Worm (Caenorhabditis elegans) whole organism, L3 larva: ENCODE data around the gene pars-1.

ENCODE experiments used
- R02D3.7 ChIP-seq: fragments of 150-350 bp; optimal IDR thresholded peaks from 2 replicates; lab custom pipeline; 2014; ENCODE audit warnings: missing biosample characterization, missing genetic modification characterization
- ZK546.5 ChIP-seq: sonication (generic microtip); optimal IDR thresholded peaks from 2 replicates; lab custom pipeline; 2017; ENCODE audit warnings: missing biosample characterization, missing genetic modification characterization
- aly-2 ChIP-seq: fragments of 150-350 bp; optimal IDR thresholded peaks from 2 replicates; lab custom pipeline; 2014; ENCODE audit warnings: missing biosample characterization, missing genetic modification characterization
- ama-1 ChIP-seq: fragments of 150-350 bp; optimal IDR thresholded peaks from 2 replicates; lab custom pipeline; 2018
- ceh-16 ChIP-seq: sonication (generic microtip); optimal IDR thresholded peaks from 2 replicates; lab custom pipeline; 2017; ENCODE audit warnings: missing biosample characterization, missing genetic modification characterization
- ceh-28 ChIP-seq: fragments of 150-350 bp; optimal IDR thresholded peaks from 2 replicates; lab custom pipeline; 2014; ENCODE audit warnings: missing biosample characterization, missing genetic modification reagents, missing genetic modification characterization
- ceh-82 ChIP-seq: fragments of 150-350 bp; optimal IDR thresholded peaks from 2 replicates; lab custom pipeline; 2014; ENCODE audit warnings: missing biosample characterization, missing genetic modification characterization
- ceh-9 ChIP-seq: sonication (generic microtip); optimal IDR thresholded peaks from 2 replicates; lab custom pipeline; 2018; ENCODE audit warnings: missing biosample characterization, missing genetic modification characterization
- egl-27 ChIP-seq: sonication (generic microtip); optimal IDR thresholded peaks from 4 replicates; lab custom pipeline; 2017; ENCODE audit warnings: missing biosample characterization, missing genetic modification reagents, missing genetic modification characterization
- egl-5 ChIP-seq: fragments of 150-350 bp; optimal IDR thresholded peaks from 2 replicates; lab custom pipeline; 2017; ENCODE audit warnings: missing biosample characterization, missing genetic modification reagents, missing genetic modification characterization, inconsistent platforms
- elt-1 ChIP-seq: fragments of 150-350 bp; optimal IDR thresholded peaks from 2 replicates; lab custom pipeline; 2014; ENCODE audit warnings: missing biosample characterization, missing genetic modification characterization
- elt-2 ChIP-seq: sonication (generic microtip); optimal IDR thresholded peaks from 2 replicates; lab custom pipeline; 2016; ENCODE audit warnings: missing genetic modification reagents, mild to moderate bottlenecking, missing genetic modification characterization, missing compliant biosample characterization
- elt-3 ChIP-seq, 3 experiments: fragments of 150-350 bp in 1 of 3; sonication (generic microtip) in 2 of 3; optimal IDR thresholded peaks; 2 replicates in 2 of 3; 4 replicates in 1 of 3; lab custom pipeline; 2014 to 2017; ENCODE audit warnings: missing biosample characterization in 3 of 3, missing genetic modification characterization in 3 of 3
- eor-1 ChIP-seq, 2 experiments: fragments of 150-350 bp; optimal IDR thresholded peaks; 2 replicates each; lab custom pipeline; 2014 to 2018; ENCODE audit warnings: missing biosample characterization in 2 of 2, missing genetic modification characterization in 2 of 2
- fkh-10 ChIP-seq: sonication (generic microtip); optimal IDR thresholded peaks from 2 replicates; lab custom pipeline; 2017; ENCODE audit warnings: missing biosample characterization, missing genetic modification reagents, missing genetic modification characterization
- fkh-2 ChIP-seq: fragments of 150-350 bp; optimal IDR thresholded peaks from 2 replicates; lab custom pipeline; 2014; ENCODE audit warnings: missing biosample characterization, missing genetic modification reagents, missing genetic modification characterization
- fos-1 ChIP-seq: fragments of 150-350 bp; optimal IDR thresholded peaks from 2 replicates; lab custom pipeline; 2014; ENCODE audit warnings: missing biosample characterization, missing genetic modification characterization
- hmg-11 ChIP-seq: sonication (generic microtip); optimal IDR thresholded peaks from 2 replicates; lab custom pipeline; 2016; ENCODE audit warnings: missing genetic modification characterization, missing compliant biosample characterization
- jun-1 ChIP-seq: fragments of 150-350 bp; optimal IDR thresholded peaks from 2 replicates; lab custom pipeline; 2014; ENCODE audit warnings: missing biosample characterization, missing genetic modification reagents, missing genetic modification characterization
- lin-15B ChIP-seq: fragments of 150-350 bp; optimal IDR thresholded peaks from 2 replicates; lab custom pipeline; 2014; ENCODE audit warnings: missing biosample characterization, missing genetic modification characterization
- lin-39 ChIP-seq: fragments of 150-350 bp; optimal IDR thresholded peaks from 2 replicates; lab custom pipeline; 2018; ENCODE audit warnings: missing biosample characterization, missing genetic modification reagents, missing genetic modification characterization
- lsy-12 ChIP-seq: sonication (generic microtip); optimal IDR thresholded peaks from 2 replicates; lab custom pipeline; 2016; ENCODE audit warnings: mild to moderate bottlenecking, missing genetic modification characterization, missing compliant biosample characterization
- mdl-1 ChIP-seq: fragments of 150-350 bp; optimal IDR thresholded peaks from 2 replicates; lab custom pipeline; 2014; ENCODE audit warnings: missing biosample characterization, missing genetic modification characterization
- mml-1 ChIP-seq: fragments of 150-350 bp; sonication (generic microtip); optimal IDR thresholded peaks from 3 replicates; lab custom pipeline; 2014; ENCODE audit warnings: missing biosample characterization, missing genetic modification characterization
- nfya-1 ChIP-seq: sonication (generic microtip); optimal IDR thresholded peaks from 2 replicates; lab custom pipeline; 2017; ENCODE audit warnings: missing genetic modification characterization, mild to moderate bottlenecking, missing compliant biosample characterization, antibody characterized with exemption, moderate library complexity; ENCODE audit not compliant: insufficient read depth
- nhr-11 ChIP-seq: fragments of 150-350 bp; optimal IDR thresholded peaks from 2 replicates; lab custom pipeline; 2014; ENCODE audit warnings: missing biosample characterization, missing genetic modification characterization
- nhr-23 ChIP-seq: fragments of 150-350 bp; optimal IDR thresholded peaks from 2 replicates; lab custom pipeline; 2014; ENCODE audit warnings: missing biosample characterization, missing genetic modification reagents, missing genetic modification characterization
- nhr-237 ChIP-seq: fragments of 150-350 bp; optimal IDR thresholded peaks from 2 replicates; lab custom pipeline; 2014; ENCODE audit warnings: missing biosample characterization, missing genetic modification characterization
- nhr-25 ChIP-seq: sonication (generic microtip); optimal IDR thresholded peaks from 2 replicates; lab custom pipeline; 2017; ENCODE audit warnings: missing biosample characterization, missing genetic modification characterization
- nhr-43 ChIP-seq: sonication (generic microtip); optimal IDR thresholded peaks from 2 replicates; lab custom pipeline; 2016; ENCODE audit warnings: mild to moderate bottlenecking, missing genetic modification characterization, missing compliant biosample characterization; ENCODE audit not compliant: poor library complexity, severe bottlenecking
- nhr-77 ChIP-seq: fragments of 150-350 bp; optimal IDR thresholded peaks from 2 replicates; lab custom pipeline; 2014; ENCODE audit warnings: missing biosample characterization, missing genetic modification characterization
- pha-4 ChIP-seq: fragments of 150-350 bp; optimal IDR thresholded peaks from 2 replicates; lab custom pipeline; 2014; ENCODE audit warnings: missing biosample characterization, missing genetic modification reagents, missing genetic modification characterization
- pqm-1 ChIP-seq: fragments of 150-350 bp; optimal IDR thresholded peaks from 2 replicates; lab custom pipeline; 2017; ENCODE audit warnings: missing biosample characterization, missing genetic modification characterization, inconsistent platforms
- sea-2 ChIP-seq: fragments of 150-350 bp; sonication (generic microtip); optimal IDR thresholded peaks from 4 replicates; lab custom pipeline; 2014; ENCODE audit warnings: missing biosample characterization, missing genetic modification reagents, missing genetic modification characterization
- skn-1 ChIP-seq: fragments of 150-350 bp; optimal IDR thresholded peaks from 2 replicates; lab custom pipeline; 2014; ENCODE audit warnings: missing biosample characterization, missing genetic modification characterization
- snpc-4 ChIP-seq: fragments of 150-350 bp; optimal IDR thresholded peaks from 2 replicates; lab custom pipeline; 2014; ENCODE audit warnings: missing biosample characterization, missing genetic modification characterization
- tbx-2 ChIP-seq: sonication (generic microtip); optimal IDR thresholded peaks from 2 replicates; lab custom pipeline; 2016; ENCODE audit warnings: mild to moderate bottlenecking, missing genetic modification characterization, missing compliant biosample characterization
- unc-39 ChIP-seq: sonication (generic microtip); optimal IDR thresholded peaks from 4 replicates; lab custom pipeline; 2017; ENCODE audit warnings: missing biosample characterization, missing genetic modification characterization
- unc-62 ChIP-seq: fragments of 150-350 bp; sonication (generic microtip); optimal IDR thresholded peaks from 4 replicates; lab custom pipeline; 2014; ENCODE audit warnings: missing biosample characterization, missing genetic modification reagents, missing genetic modification characterization
- ztf-11 ChIP-seq: fragments of 150-350 bp; optimal IDR thresholded peaks from 2 replicates; lab custom pipeline; 2014; ENCODE audit warnings: missing biosample characterization, missing genetic modification characterization

pars-1 gene

DNA sequence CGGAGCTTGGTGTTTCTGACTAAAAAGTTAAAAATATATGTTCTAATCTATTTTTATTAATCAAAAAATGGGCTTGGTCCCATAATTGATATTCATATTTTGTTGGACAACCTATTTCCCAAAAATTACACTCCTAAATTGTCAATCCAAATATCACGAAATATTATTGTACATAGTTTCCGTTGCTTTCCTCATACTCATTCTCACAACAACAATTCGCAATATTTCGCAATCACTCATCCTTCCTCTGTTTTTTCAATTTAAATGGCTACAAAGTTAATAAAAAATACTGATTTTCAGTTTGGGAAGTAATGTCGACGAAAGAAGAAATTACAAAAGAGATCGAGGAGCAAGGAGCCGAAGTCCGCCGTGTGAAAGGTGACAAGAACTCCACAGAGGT, at the start of gene pars-1:
Gene pars-1 (plus strand): TSS at position 301 of the 400 bp plus-strand sequence.
- TF ChIP-seq fkh-2 (tag; lab: Kevin White, UChicago) = no peak
- no peak for TF ChIP-seq pqm-1 (tag; lab: Kevin White, UChicago)
- TF ChIP-seq ztf-11 (tag; lab: Kevin White, UChicago) = no peak
- TF ChIP-seq hmg-11 (tag; lab: Kevin White, UChicago) = no peak
- TF ChIP-seq ceh-16 (tag; lab: Kevin White, UChicago) = no peak
- TF ChIP-seq tbx-2 (tag; lab: Kevin White, UChicago) = no peak
- TF ChIP-seq eor-1 (tag; optimal IDR thresholded peaks at IDR 0.05; lab: Kevin White, UChicago) = no peak
- no peak for TF ChIP-seq mdl-1 (tag; lab: Kevin White, UChicago)
- TF ChIP-seq elt-1 = no peak
- no peak for TF ChIP-seq ceh-9 (tag; lab: Kevin White, UChicago)
- TF ChIP-seq pha-4 = no peak
- TF ChIP-seq egl-5 = no peak
- no peak for TF ChIP-seq elt-3 (tag; optimal IDR thresholded peaks at IDR 0.05; lab: Kevin White, UChicago)
- TF ChIP-seq mml-1 (tag; lab: Kevin White, UChicago) = no peak
- TF ChIP-seq lin-15B (tag; lab: Kevin White, UChicago) = no peak
- no peak for TF ChIP-seq lsy-12 (tag; lab: Kevin White, UChicago)
- no peak for TF ChIP-seq fos-1 (tag; lab: Kevin White, UChicago)
- no peak for TF ChIP-seq ceh-28 (tag; lab: Kevin White, UChicago)
- no peak for TF ChIP-seq unc-39 (tag; lab: Kevin White, UChicago)

DNA sequence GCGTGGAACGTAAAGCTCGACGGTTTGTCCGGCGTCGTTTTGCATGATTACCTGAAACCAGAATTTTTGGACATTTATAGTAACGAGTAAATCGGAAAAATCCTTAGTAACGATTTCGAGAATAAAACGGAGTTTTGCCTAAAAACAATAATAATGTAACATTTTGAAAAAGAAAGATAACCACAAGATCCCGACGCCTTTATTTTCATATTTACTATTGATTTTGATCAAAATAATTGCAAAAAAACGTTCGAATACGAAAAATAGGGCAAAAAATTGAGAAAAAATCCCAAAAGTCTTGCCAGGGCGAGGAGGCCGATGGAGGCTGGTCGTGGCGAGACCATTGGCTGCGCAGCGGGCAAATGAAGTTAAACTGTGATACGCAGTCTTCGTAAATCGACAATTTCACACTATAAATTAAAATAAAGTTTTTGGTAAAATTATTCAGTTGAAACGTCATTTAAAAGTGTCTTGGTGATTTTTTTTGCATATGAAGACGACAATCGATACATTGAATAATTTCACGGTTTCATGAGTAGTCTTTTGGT, 49.2 kb upstream of the pars-1 start, which contains the start of gene rps-21:
Gene rps-21 (minus strand): TSS at position 51 of the 548 bp plus-strand sequence.
- TF ChIP-seq nhr-77 (tag; lab: Kevin White, UChicago) = peak; percentile 4
- TF ChIP-seq ZK546.5 (tag; lab: Kevin White, UChicago) = peak; percentile 24
- no peak for TF ChIP-seq lsy-12 (tag; lab: Kevin White, UChicago)
- peak; percentile 82 for TF ChIP-seq nhr-25
- no peak for TF ChIP-seq nhr-237 (tag; lab: Kevin White, UChicago)
- peak; percentile 62 for TF ChIP-seq elt-2 (tag; lab: Kevin White, UChicago)
- peak; percentile 90 for TF ChIP-seq nfya-1 (tag; lab: Kevin White, UChicago)
- TF ChIP-seq ceh-9 (tag; lab: Kevin White, UChicago) = no peak
- TF ChIP-seq jun-1 = peak; percentile 23
- no peak for TF ChIP-seq mml-1 (tag; lab: Kevin White, UChicago)
- TF ChIP-seq pqm-1 (tag; lab: Kevin White, UChicago) = peak; percentile 49
- peak; percentile 23 for TF ChIP-seq unc-62 (GFP tag; lab: Kevin White, UChicago)
- TF ChIP-seq skn-1 = peak; percentile 54
- peak; percentile 77 for TF ChIP-seq egl-5
- peak; percentile 48 for TF ChIP-seq nhr-43 (tag; lab: Kevin White, UChicago)
- peak; percentile 94 for TF ChIP-seq lin-15B (tag; lab: Kevin White, UChicago)
- peak; percentile 65 for TF ChIP-seq egl-27 (tag; lab: Kevin White, UChicago)
- peak; percentile 9 for TF ChIP-seq tbx-2 (tag; lab: Kevin White, UChicago)
- peak; percentile 26 for TF ChIP-seq ceh-82 (tag; lab: Kevin White, UChicago)
- TF ChIP-seq snpc-4 (tag; lab: Kevin White, UChicago) = peak; percentile 54
- TF ChIP-seq nhr-11 (tag; lab: Kevin White, UChicago) = peak; percentile 59
- TF ChIP-seq sea-2 (GFP tag; lab: Kevin White, UChicago) = no peak
- peak; percentile 92 for TF ChIP-seq lin-39 (tag; lab: Kevin White, UChicago)
- peak; percentile 44 for TF ChIP-seq ama-1 (lab: Kevin White, UChicago)
- TF ChIP-seq pha-4 = peak; percentile 93
- TF ChIP-seq fkh-10 (GFP tag; lab: Kevin White, UChicago) = peak; percentile 58
- peak; percentile 96 for TF ChIP-seq R02D3.7 (tag; lab: Kevin White, UChicago)
- TF ChIP-seq nhr-23 = peak; percentile 93
- no peak for TF ChIP-seq aly-2 (tag; lab: Kevin White, UChicago)
